Fruit fly (Drosophila melanogaster) whole organism, embryonic: ENCODE data around the gene CG18213.

Source experiments
- CG1832 ChIP-seq: fragments of 200-800 bp; sonication (Bioruptor generic); optimal IDR thresholded peaks from 2 replicates; lab custom pipeline; 2017; ENCODE audit warnings: missing biosample characterization, mild to moderate bottlenecking, missing genetic modification characterization, inconsistent platforms
- CG43689 ChIP-seq: fragments of 200-800 bp; sonication (Bioruptor generic); IDR thresholded peaks from 2 replicates; pipeline ENCODE4 v1.3.6; 2022; ENCODE audit warnings: missing biosample characterization, missing genetic modification characterization
- CG8089 ChIP-seq: fragments of 200-800 bp; sonication (Bioruptor generic); optimal IDR thresholded peaks from 3 replicates; lab custom pipeline; 2016; ENCODE audit warnings: missing biosample characterization, missing genetic modification characterization
- CG8478 ChIP-seq: fragments of >200 bp; optimal IDR thresholded peaks from 2 replicates; lab custom pipeline; 2018
- D ChIP-seq, 2 experiments: fragments of 200-800 bp in 1 of 2; fragments of >200 bp in 1 of 2; sonication (Bioruptor generic) in 1 of 2; optimal IDR thresholded peaks; 2 replicates in 1 of 2; 3 replicates in 1 of 2; lab custom pipeline; 2017; ENCODE audit warnings: mild to moderate bottlenecking in 1 of 2, missing biosample characterization in 1 of 2, missing genetic modification characterization in 1 of 2, missing genetic modification reagents in 1 of 2
- Gug ChIP-seq: fragments of 200-800 bp; sonication (Bioruptor generic); IDR thresholded peaks from 4 replicates; pipeline ENCODE4 v1.3.6; 2022; ENCODE audit warnings: missing biosample characterization, missing genetic modification characterization
- Lpt ChIP-seq: fragments of >200 bp; optimal IDR thresholded peaks from 2 replicates; lab custom pipeline; 2018; ENCODE audit warnings: missing biosample characterization, missing genetic modification characterization

- TF ChIP-seq D (optimal IDR thresholded peaks at IDR 0.05; lab: Kevin White, UChicago) (no peak), D (GFP tag; optimal IDR thresholded peaks at IDR 0.05; lab: Kevin White, UChicago) (no peak), CG1832 (GFP tag; lab: Kevin White, UChicago) (no peak), Gug (no peak), Lpt (no peak), CG43689 (GFP tag; lab: Robert Waterston, UW) (no peak), CG8478 (lab: Kevin White, UChicago) (no peak), CG8089 (GFP tag; lab: Kevin White, UChicago) (no peak)
Observed at dm6 chr3R:17063763-17064162, 23.8 kb upstream of the CG18213 start.
